Fruit fly (Drosophila melanogaster) whole organism, embryonic: Measurements from ENCODE around the gene MSBP.

Experiments used
- Xrp1 ChIP-seq: fragments of 200-800 bp; sonication (Bioruptor generic); IDR thresholded peaks from 2 replicates; pipeline ENCODE4 v1.3.6; 2022; ENCODE audit warnings: missing biosample characterization, missing genetic modification characterization
- abd-A ChIP-seq: fragments of 200-800 bp; sonication (Bioruptor generic); optimal IDR thresholded peaks from 3 replicates; lab custom pipeline; 2019; ENCODE audit warnings: missing biosample characterization, mild to moderate bottlenecking, missing genetic modification characterization, moderate library complexity
- pan ChIP-seq, 4 experiments: fragments of >200 bp in 3 of 4; fragments of 200-800 bp in 1 of 4; sonication (Bioruptor generic) in 1 of 4; optimal IDR thresholded peaks in 3 of 4; IDR thresholded peaks in 1 of 4; 2 replicates each; pipeline versions ENCODE4 v1.3.6 to Lab custom; 2017 to 2022; ENCODE audit warnings: missing biosample characterization in 2 of 4, missing genetic modification characterization in 2 of 4, mixed read lengths in 1 of 4
- pum ChIP-seq: fragments of 200-800 bp; sonication (Bioruptor generic); optimal IDR thresholded peaks from 2 replicates; lab custom pipeline; 2016; ENCODE audit warnings: missing biosample characterization, missing genetic modification characterization

DNA sequence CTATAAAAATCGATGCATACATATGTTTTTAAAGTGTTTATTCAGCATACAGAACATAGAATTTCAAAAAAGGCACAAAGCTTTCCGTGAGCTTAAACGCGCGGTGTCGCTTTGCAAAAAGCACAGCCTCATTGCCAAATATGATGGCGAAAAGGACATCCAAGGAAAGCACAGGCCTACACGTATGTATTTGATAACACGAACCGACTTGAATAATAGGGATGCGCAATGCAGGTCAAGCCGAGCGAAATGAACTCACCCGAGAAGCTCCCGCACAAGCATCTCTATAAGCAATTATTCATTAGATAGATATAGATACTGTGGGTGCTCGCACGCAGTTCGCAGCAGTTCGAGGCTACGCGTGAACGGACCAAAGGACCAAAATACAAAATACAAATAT lies 34.9 kb upstream of the MSBP start, which contains the start of gene Lcch3:
- TF ChIP-seq pum (GFP tag; lab: Kevin White, UChicago) (no peak), Xrp1 (GFP tag; lab: Robert Waterston, UW) (no peak), pan (optimal IDR thresholded peaks at IDR 0.05; lab: Kevin White, UChicago) (no peak), pan (GFP tag; optimal IDR thresholded peaks at IDR 0.05 in 1 of 2, IDR thresholded peaks at IDR 0.05 in 1 of 2) (no peak), abd-A (no peak)
